Worm (Caenorhabditis elegans) whole organism, L1 larva: Measurements from ENCODE around the gene mob-1.

Source experiments
- C16A3.4 ChIP-seq: fragments of 150-350 bp; optimal IDR thresholded peaks from 2 replicates; lab custom pipeline; 2014; ENCODE audit warnings: missing biosample characterization, missing genetic modification characterization
- F16B12.6 ChIP-seq: fragments of 150-350 bp; optimal IDR thresholded peaks from 2 replicates; lab custom pipeline; 2014; ENCODE audit warnings: missing biosample characterization, missing genetic modification characterization
- Y116A8C.19 ChIP-seq: sonication (generic microtip); optimal IDR thresholded peaks from 2 replicates; lab custom pipeline; 2016; ENCODE audit warnings: missing compliant biosample characterization, missing genetic modification characterization, borderline replicate concordance
- aha-1 ChIP-seq: fragments of 150-350 bp; optimal IDR thresholded peaks from 2 replicates; lab custom pipeline; 2014; ENCODE audit warnings: missing biosample characterization, missing genetic modification characterization
- alr-1 ChIP-seq: fragments of 200-800 bp; sonication (Bioruptor generic); optimal IDR thresholded peaks from 2 replicates; lab custom pipeline; 2018; ENCODE audit warnings: borderline replicate concordance, mild to moderate bottlenecking, missing genetic modification characterization, missing compliant biosample characterization
- aly-2 ChIP-seq: fragments of 150-350 bp; optimal IDR thresholded peaks from 2 replicates; lab custom pipeline; 2014; ENCODE audit warnings: missing biosample characterization, missing genetic modification characterization
- ceh-88 ChIP-seq: fragments of 200-800 bp; sonication (Bioruptor generic); IDR thresholded peaks from 2 replicates; pipeline ENCODE4 v1.3.6; 2022; ENCODE audit warnings: missing genetic modification characterization, missing compliant biosample characterization
- ceh-90 ChIP-seq: sonication (generic microtip); optimal IDR thresholded peaks from 2 replicates; lab custom pipeline; 2016; ENCODE audit warnings: missing genetic modification characterization, missing compliant biosample characterization
- dpl-1 ChIP-seq, 3 experiments: fragments of 150-350 bp in 2 of 3; sonication (generic microtip) in 1 of 3; optimal IDR thresholded peaks; 2 replicates each; lab custom pipeline; 2014 to 2017; ENCODE audit warnings: missing biosample characterization in 3 of 3, missing genetic modification characterization in 3 of 3, missing genetic modification reagents in 3 of 3
- dsc-1 ChIP-seq: sonication (generic microtip); optimal IDR thresholded peaks from 2 replicates; lab custom pipeline; 2016; ENCODE audit warnings: mild to moderate bottlenecking, missing genetic modification characterization, missing compliant biosample characterization
- efl-1 ChIP-seq, 4 experiments: fragments of 150-350 bp; optimal IDR thresholded peaks in 3 of 4; peaks in 1 of 4; 1 replicate in 1 of 4; 2 replicates in 3 of 4; lab custom pipeline; 2014; ENCODE audit warnings: missing biosample characterization in 2 of 4, missing genetic modification characterization in 2 of 4, missing genetic modification reagents in 2 of 4
- efl-3 ChIP-seq: fragments of 200-800 bp; sonication (Bioruptor generic); optimal IDR thresholded peaks from 2 replicates; lab custom pipeline; 2018; ENCODE audit warnings: mild to moderate bottlenecking, missing genetic modification characterization, missing compliant biosample characterization
- egl-27 ChIP-seq, 2 experiments: fragments of 150-350 bp in 1 of 2; sonication (generic microtip); optimal IDR thresholded peaks; 3 replicates each; lab custom pipeline; 2017 to 2018; ENCODE audit warnings: missing biosample characterization in 2 of 2, missing genetic modification characterization in 2 of 2, missing genetic modification reagents in 2 of 2
- elt-3 ChIP-seq, 6 experiments: fragments of 150-350 bp in 1 of 6; sonication (generic microtip); optimal IDR thresholded peaks; 2 replicates each; lab custom pipeline; 2017 to 2018; ENCODE audit warnings: missing biosample characterization in 6 of 6, missing genetic modification characterization in 6 of 6, inconsistent platforms in 1 of 6
- ets-5 ChIP-seq: fragments of 200-800 bp; sonication (Bioruptor generic); IDR thresholded peaks from 2 replicates; pipeline ENCODE4 v1.3.6; 2022; ENCODE audit warnings: missing genetic modification characterization, missing compliant biosample characterization
- fkh-8 ChIP-seq: sonication (generic microtip); optimal IDR thresholded peaks from 2 replicates; lab custom pipeline; 2016; ENCODE audit warnings: mild to moderate bottlenecking, missing genetic modification characterization, missing compliant biosample characterization
- hpl-2 ChIP-seq: fragments of 150-350 bp; optimal IDR thresholded peaks from 2 replicates; lab custom pipeline; 2014; ENCODE audit warnings: missing biosample characterization, missing genetic modification reagents, missing genetic modification characterization
- irx-1 ChIP-seq: sonication (generic microtip); optimal IDR thresholded peaks from 2 replicates; lab custom pipeline; 2016; ENCODE audit warnings: missing genetic modification characterization, missing compliant biosample characterization
- lin-13 ChIP-seq: fragments of 150-350 bp; optimal IDR thresholded peaks from 2 replicates; lab custom pipeline; 2014; ENCODE audit warnings: missing biosample characterization, missing genetic modification reagents, missing genetic modification characterization
- lin-14 ChIP-seq: fragments of 200-800 bp; sonication (Bioruptor generic); optimal IDR thresholded peaks from 2 replicates; lab custom pipeline; 2018; ENCODE audit warnings: mild to moderate bottlenecking, missing genetic modification characterization, moderate library complexity, missing compliant biosample characterization
- lin-15B ChIP-seq: fragments of 150-350 bp; sonication (generic microtip); optimal IDR thresholded peaks from 3 replicates; lab custom pipeline; 2014; ENCODE audit warnings: missing biosample characterization, missing genetic modification characterization
- lin-35 ChIP-seq, 2 experiments: fragments of 150-350 bp; optimal IDR thresholded peaks; 2 replicates each; lab custom pipeline; 2014; ENCODE audit warnings: missing biosample characterization in 2 of 2, missing genetic modification characterization in 2 of 2, missing genetic modification reagents in 2 of 2
- lin-39 ChIP-seq: fragments of 150-350 bp; optimal IDR thresholded peaks from 2 replicates; lab custom pipeline; 2014; ENCODE audit warnings: missing biosample characterization, missing genetic modification reagents, missing genetic modification characterization
- lir-3 ChIP-seq: sonication (generic microtip); optimal IDR thresholded peaks from 2 replicates; lab custom pipeline; 2016; ENCODE audit warnings: mild to moderate bottlenecking, missing genetic modification characterization, moderate library complexity, missing compliant biosample characterization; ENCODE audit not compliant: poor library complexity
- mab-9 ChIP-seq: fragments of 200-800 bp; sonication (Bioruptor generic); IDR thresholded peaks from 2 replicates; pipeline ENCODE4 v1.3.6; 2022; ENCODE audit warnings: missing genetic modification reagents, missing genetic modification characterization, missing compliant biosample characterization
- mdl-1 ChIP-seq, 2 experiments: fragments of 150-350 bp; optimal IDR thresholded peaks; 2 replicates each; lab custom pipeline; 2014 to 2017; ENCODE audit warnings: missing biosample characterization in 2 of 2, missing genetic modification characterization in 2 of 2, inconsistent platforms in 1 of 2
- mef-2 ChIP-seq: fragments of 150-350 bp; optimal IDR thresholded peaks from 2 replicates; lab custom pipeline; 2014; ENCODE audit warnings: missing biosample characterization, missing genetic modification characterization
- mep-1 ChIP-seq: fragments of 150-350 bp; optimal IDR thresholded peaks from 2 replicates; lab custom pipeline; 2014; ENCODE audit warnings: missing biosample characterization, missing genetic modification characterization
- nhr-11 ChIP-seq: fragments of 150-350 bp; optimal IDR thresholded peaks from 2 replicates; lab custom pipeline; 2014; ENCODE audit warnings: missing biosample characterization, missing genetic modification characterization
- nhr-19 ChIP-seq: fragments of 200-800 bp; sonication (Bioruptor generic); conservative IDR thresholded peaks from 2 replicates; pipeline ENCODE4 v1.3.6; 2022; ENCODE audit warnings: missing genetic modification characterization, missing compliant biosample characterization
- nhr-237 ChIP-seq: fragments of 150-350 bp; optimal IDR thresholded peaks from 2 replicates; lab custom pipeline; 2014; ENCODE audit warnings: missing biosample characterization, missing genetic modification characterization
- nhr-28 ChIP-seq: fragments of 150-350 bp; optimal IDR thresholded peaks from 2 replicates; lab custom pipeline; 2014; ENCODE audit warnings: missing biosample characterization, missing genetic modification characterization
- nhr-47 ChIP-seq: sonication (generic microtip); optimal IDR thresholded peaks from 2 replicates; lab custom pipeline; 2016; ENCODE audit warnings: mild to moderate bottlenecking, missing genetic modification characterization, moderate library complexity, missing compliant biosample characterization
- nhr-76 ChIP-seq: sonication (generic microtip); optimal IDR thresholded peaks from 2 replicates; lab custom pipeline; 2017; ENCODE audit warnings: missing biosample characterization, missing genetic modification characterization
- nhr-77 ChIP-seq: fragments of 150-350 bp; optimal IDR thresholded peaks from 2 replicates; lab custom pipeline; 2014; ENCODE audit warnings: missing biosample characterization, missing genetic modification characterization
- nhr-84 ChIP-seq: sonication (generic microtip); optimal IDR thresholded peaks from 2 replicates; lab custom pipeline; 2017; ENCODE audit warnings: missing biosample characterization, missing genetic modification characterization
- nhr-90 ChIP-seq: sonication (generic microtip); optimal IDR thresholded peaks from 2 replicates; lab custom pipeline; 2016; ENCODE audit warnings: mild to moderate bottlenecking, missing genetic modification characterization, missing compliant biosample characterization; ENCODE audit not compliant: poor library complexity
- rnt-1 ChIP-seq: sonication (generic microtip); optimal IDR thresholded peaks from 2 replicates; lab custom pipeline; 2016; ENCODE audit warnings: mild to moderate bottlenecking, missing genetic modification characterization, moderate library complexity, missing compliant biosample characterization
- skn-1 ChIP-seq: fragments of 150-350 bp; optimal IDR thresholded peaks from 2 replicates; lab custom pipeline; 2014; ENCODE audit warnings: missing biosample characterization, missing genetic modification characterization
- snpc-4 ChIP-seq: fragments of 150-350 bp; optimal IDR thresholded peaks from 2 replicates; lab custom pipeline; 2014; ENCODE audit warnings: missing biosample characterization, missing genetic modification characterization
- snu-23 ChIP-seq: sonication (generic microtip); optimal IDR thresholded peaks from 2 replicates; lab custom pipeline; 2016; ENCODE audit warnings: missing genetic modification characterization, missing compliant biosample characterization
- sox-4 ChIP-seq: sonication (generic microtip); optimal IDR thresholded peaks from 2 replicates; lab custom pipeline; 2016; ENCODE audit warnings: missing genetic modification characterization, missing compliant biosample characterization
- sup-37 ChIP-seq: fragments of 200-800 bp; sonication (Bioruptor generic); optimal IDR thresholded peaks from 2 replicates; lab custom pipeline; 2018; ENCODE audit warnings: mild to moderate bottlenecking, missing genetic modification characterization, missing compliant biosample characterization
- swsn-7 ChIP-seq: sonication (generic microtip); optimal IDR thresholded peaks from 2 replicates; lab custom pipeline; 2016; ENCODE audit warnings: missing genetic modification characterization, missing compliant biosample characterization
- unc-98 ChIP-seq: fragments of 200-800 bp; sonication (Bioruptor generic); IDR thresholded peaks from 2 replicates; pipeline ENCODE4 v1.3.6; 2022; ENCODE audit warnings: missing genetic modification characterization, missing compliant biosample characterization
- vab-15 ChIP-seq: sonication (generic microtip); optimal IDR thresholded peaks from 2 replicates; lab custom pipeline; 2017; ENCODE audit warnings: missing genotype, mild to moderate bottlenecking, missing genetic modification characterization, missing compliant biosample characterization
- xbp-1 ChIP-seq: sonication (generic microtip); optimal IDR thresholded peaks from 2 replicates; lab custom pipeline; 2016; ENCODE audit warnings: missing genetic modification characterization, missing compliant biosample characterization
- zag-1 ChIP-seq: fragments of 150-350 bp; optimal IDR thresholded peaks from 2 replicates; lab custom pipeline; 2014; ENCODE audit warnings: missing biosample characterization, missing genetic modification characterization
- ztf-4 ChIP-seq: fragments of 150-350 bp; optimal IDR thresholded peaks from 2 replicates; lab custom pipeline; 2014; ENCODE audit warnings: missing biosample characterization, missing genetic modification characterization

mob-1 gene

DNA sequence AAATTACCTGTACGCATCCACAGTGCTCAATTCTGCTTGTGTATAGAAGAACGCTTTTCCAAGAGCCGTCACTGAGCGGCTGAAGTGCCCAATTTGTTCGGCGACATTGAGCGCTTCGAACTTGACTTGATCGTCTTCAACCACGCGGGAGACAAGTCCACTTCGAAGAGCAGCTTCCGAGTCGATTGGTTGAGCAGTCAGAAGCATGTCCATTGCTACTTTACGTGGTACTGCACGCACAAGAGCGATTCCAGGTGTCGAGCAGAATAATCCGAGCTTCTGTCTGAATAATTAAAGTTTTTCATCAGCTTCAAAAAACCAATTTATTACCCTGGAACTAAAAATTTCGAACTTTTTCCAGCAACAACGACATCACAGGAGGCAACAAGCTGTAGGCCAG lies 4.9 kb upstream of the mob-1 start:
- TF ChIP-seq efl-3 (GFP tag; lab: Kevin White, UChicago) (no peak), nhr-76 (tag; lab: Kevin White, UChicago) (no peak), xbp-1 (no peak), mab-9 (GFP tag; lab: Robert Waterston, UW) (no peak), egl-27 (tag; optimal IDR thresholded peaks at IDR 0.05; lab: Kevin White, UChicago) (no peak), sox-4 (no peak), irx-1 (tag; lab: Kevin White, UChicago) (no peak), Y116A8C.19 (tag; lab: Kevin White, UChicago) (no peak), lin-13 (GFP tag; lab: Kevin White, UChicago) (no peak), lir-3 (tag; lab: Kevin White, UChicago) (no peak)

DNA sequence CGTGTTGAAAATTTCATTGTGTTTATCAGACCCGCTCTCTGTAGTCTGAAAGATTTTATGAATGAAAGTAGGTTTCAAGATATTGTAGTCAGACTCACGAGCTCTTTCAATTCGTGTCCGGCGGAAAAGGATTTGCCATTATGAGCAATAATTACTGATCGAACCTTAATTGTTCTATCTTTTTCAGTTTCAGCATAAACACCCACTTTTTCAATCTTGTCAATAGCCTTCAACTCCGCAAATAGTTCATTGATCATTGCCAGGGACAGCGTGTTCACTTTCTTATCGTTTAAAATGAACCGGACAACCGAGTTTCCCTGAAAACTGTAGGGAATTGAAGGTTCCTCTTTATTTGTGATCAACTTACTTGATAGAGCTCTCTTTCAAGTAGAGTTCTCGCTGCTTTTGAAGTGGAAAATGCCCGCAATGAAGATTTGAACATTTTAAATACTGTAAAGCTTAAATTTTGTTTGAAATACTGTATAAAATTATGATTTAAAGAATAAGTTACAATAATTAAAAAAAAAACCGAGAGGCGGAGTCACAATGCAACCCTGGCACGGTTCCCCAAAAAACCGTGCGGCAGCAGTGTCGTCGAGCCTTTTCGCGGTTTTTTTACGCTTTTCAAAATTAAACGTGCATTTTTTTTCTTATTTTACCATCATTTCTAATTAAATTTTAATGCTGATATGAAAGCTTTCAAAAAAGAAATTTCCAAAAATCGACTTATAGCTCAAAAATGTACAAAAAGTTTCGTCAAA lies 4.3 kb upstream of the mob-1 start, which contains the start of gene ech-2:
Gene ech-2, minus strand, starts transcription at position 452 of the 761 bp plus-strand sequence.
- TF ChIP-seq lin-14, result peak; percentile 1
- TF ChIP-seq nhr-77 (tag; lab: Kevin White, UChicago), result no peak
- no peak for TF ChIP-seq snpc-4
- TF ChIP-seq nhr-47 (tag; lab: Kevin White, UChicago), result peak; percentile 31
- TF ChIP-seq dsc-1 (tag; lab: Kevin White, UChicago), result no peak
- no peak for TF ChIP-seq F16B12.6
- no peak for TF ChIP-seq ztf-4 (tag; lab: Kevin White, UChicago)
- TF ChIP-seq ceh-90 (tag; lab: Kevin White, UChicago), result peak; percentile 7
- no peak for TF ChIP-seq vab-15 (tag; lab: Kevin White, UChicago)
- no peak for TF ChIP-seq aha-1 (tag; lab: Kevin White, UChicago)
- peak; percentile 10 for TF ChIP-seq nhr-90 (tag; lab: Kevin White, UChicago)
- TF ChIP-seq efl-1 (optimal IDR thresholded peaks at IDR 0.05; lab: Kevin White, UChicago), result peak; percentile 34
- peak; percentile 33 to 93 for TF ChIP-seq efl-1 (GFP tag; optimal IDR thresholded peaks at IDR 0.05 in 1 of 2; lab: Kevin White, UChicago)
- TF ChIP-seq swsn-7 (tag; lab: Kevin White, UChicago), result peak; percentile 9
- TF ChIP-seq aly-2 (tag; lab: Kevin White, UChicago), result no peak
- TF ChIP-seq dpl-1 (GFP tag; optimal IDR thresholded peaks at IDR 0.05; lab: Kevin White, UChicago), result peak; percentile 27 to 46 (median 33)
- no peak for TF ChIP-seq rnt-1 (tag; lab: Kevin White, UChicago)
- no peak for TF ChIP-seq hpl-2 (GFP tag; lab: Kevin White, UChicago)
- TF ChIP-seq nhr-84 (tag; lab: Kevin White, UChicago), result no peak
- TF ChIP-seq nhr-28 (tag; lab: Kevin White, UChicago), result no peak
- TF ChIP-seq elt-3 (tag; optimal IDR thresholded peaks at IDR 0.05; lab: Kevin White, UChicago), result peak in 1 of 6 experiments; percentile 20
- no peak for TF ChIP-seq nhr-237
- TF ChIP-seq zag-1 (tag; lab: Kevin White, UChicago), result no peak
- TF ChIP-seq alr-1, result no peak
- no peak for TF ChIP-seq sox-4
- TF ChIP-seq lin-39 (tag; lab: Kevin White, UChicago), result no peak
- TF ChIP-seq nhr-11, result no peak
- TF ChIP-seq unc-98 (GFP tag; lab: Robert Waterston, UW), result no peak
- TF ChIP-seq C16A3.4 (tag; lab: Kevin White, UChicago), result peak; percentile 28
- TF ChIP-seq mdl-1 (tag; optimal IDR thresholded peaks at IDR 0.05; lab: Kevin White, UChicago), result no peak
- TF ChIP-seq sup-37, result no peak
- TF ChIP-seq skn-1 (tag; lab: Kevin White, UChicago), result no peak
- no peak for TF ChIP-seq ets-5 (GFP tag; lab: Robert Waterston, UW)
- TF ChIP-seq Y116A8C.19 (tag; lab: Kevin White, UChicago), result no peak
- TF ChIP-seq ceh-88 (GFP tag; lab: Robert Waterston, UW), result no peak
- TF ChIP-seq lir-3 (tag; lab: Kevin White, UChicago), result no peak
- no peak for TF ChIP-seq mep-1 (tag; lab: Kevin White, UChicago)
- no peak for TF ChIP-seq fkh-8 (tag; lab: Kevin White, UChicago)
- TF ChIP-seq lin-35 (GFP tag; optimal IDR thresholded peaks at IDR 0.05; lab: Kevin White, UChicago), result peak; percentile 17 to 48
- TF ChIP-seq xbp-1, result no peak
- no peak for TF ChIP-seq mef-2 (tag; lab: Kevin White, UChicago)
- TF ChIP-seq nhr-19, result no peak
- TF ChIP-seq lin-15B (tag; lab: Kevin White, UChicago), result no peak
- peak; percentile 12 for TF ChIP-seq snu-23 (GFP tag; lab: Kevin White, UChicago)
- no peak for TF ChIP-seq egl-27 (tag; optimal IDR thresholded peaks at IDR 0.05; lab: Kevin White, UChicago)
